Worm (Caenorhabditis elegans) whole organism, L3 larva: ENCODE data around the gene ril-2.

ENCODE experiments used
- ZK546.5 ChIP-seq: sonication (generic microtip); optimal IDR thresholded peaks from 2 replicates; lab custom pipeline; 2017; ENCODE audit warnings: missing biosample characterization, missing genetic modification characterization
- aly-2 ChIP-seq: fragments of 150-350 bp; optimal IDR thresholded peaks from 2 replicates; lab custom pipeline; 2014; ENCODE audit warnings: missing biosample characterization, missing genetic modification characterization
- ceh-16 ChIP-seq: sonication (generic microtip); optimal IDR thresholded peaks from 2 replicates; lab custom pipeline; 2017; ENCODE audit warnings: missing biosample characterization, missing genetic modification characterization
- ceh-9 ChIP-seq: sonication (generic microtip); optimal IDR thresholded peaks from 2 replicates; lab custom pipeline; 2018; ENCODE audit warnings: missing biosample characterization, missing genetic modification characterization
- daf-12 ChIP-seq: fragments of 150-350 bp; optimal IDR thresholded peaks from 2 replicates; lab custom pipeline; 2014; ENCODE audit warnings: missing biosample characterization, missing genetic modification reagents, missing genetic modification characterization
- egl-27 ChIP-seq: sonication (generic microtip); optimal IDR thresholded peaks from 4 replicates; lab custom pipeline; 2017; ENCODE audit warnings: missing biosample characterization, missing genetic modification reagents, missing genetic modification characterization
- egl-5 ChIP-seq: fragments of 150-350 bp; optimal IDR thresholded peaks from 2 replicates; lab custom pipeline; 2017; ENCODE audit warnings: missing biosample characterization, missing genetic modification reagents, missing genetic modification characterization, inconsistent platforms
- elt-2 ChIP-seq: sonication (generic microtip); optimal IDR thresholded peaks from 2 replicates; lab custom pipeline; 2016; ENCODE audit warnings: missing genetic modification reagents, mild to moderate bottlenecking, missing genetic modification characterization, missing compliant biosample characterization
- elt-3 ChIP-seq, 3 experiments: fragments of 150-350 bp in 1 of 3; sonication (generic microtip) in 2 of 3; optimal IDR thresholded peaks; 2 replicates in 2 of 3; 4 replicates in 1 of 3; lab custom pipeline; 2014 to 2017; ENCODE audit warnings: missing biosample characterization in 3 of 3, missing genetic modification characterization in 3 of 3
- eor-1 ChIP-seq, 2 experiments: fragments of 150-350 bp; optimal IDR thresholded peaks; 2 replicates each; lab custom pipeline; 2014 to 2018; ENCODE audit warnings: missing biosample characterization in 2 of 2, missing genetic modification characterization in 2 of 2
- fkh-10 ChIP-seq: sonication (generic microtip); optimal IDR thresholded peaks from 2 replicates; lab custom pipeline; 2017; ENCODE audit warnings: missing biosample characterization, missing genetic modification reagents, missing genetic modification characterization
- fkh-2 ChIP-seq: fragments of 150-350 bp; optimal IDR thresholded peaks from 2 replicates; lab custom pipeline; 2014; ENCODE audit warnings: missing biosample characterization, missing genetic modification reagents, missing genetic modification characterization
- hmg-11 ChIP-seq: sonication (generic microtip); optimal IDR thresholded peaks from 2 replicates; lab custom pipeline; 2016; ENCODE audit warnings: missing genetic modification characterization, missing compliant biosample characterization
- jun-1 ChIP-seq: fragments of 150-350 bp; optimal IDR thresholded peaks from 2 replicates; lab custom pipeline; 2014; ENCODE audit warnings: missing biosample characterization, missing genetic modification reagents, missing genetic modification characterization
- lin-15B ChIP-seq: fragments of 150-350 bp; optimal IDR thresholded peaks from 2 replicates; lab custom pipeline; 2014; ENCODE audit warnings: missing biosample characterization, missing genetic modification characterization
- lin-39 ChIP-seq: fragments of 150-350 bp; optimal IDR thresholded peaks from 2 replicates; lab custom pipeline; 2018; ENCODE audit warnings: missing biosample characterization, missing genetic modification reagents, missing genetic modification characterization
- lsy-12 ChIP-seq: sonication (generic microtip); optimal IDR thresholded peaks from 2 replicates; lab custom pipeline; 2016; ENCODE audit warnings: mild to moderate bottlenecking, missing genetic modification characterization, missing compliant biosample characterization
- mdl-1 ChIP-seq: fragments of 150-350 bp; optimal IDR thresholded peaks from 2 replicates; lab custom pipeline; 2014; ENCODE audit warnings: missing biosample characterization, missing genetic modification characterization
- nfya-1 ChIP-seq: sonication (generic microtip); optimal IDR thresholded peaks from 2 replicates; lab custom pipeline; 2017; ENCODE audit warnings: missing genetic modification characterization, mild to moderate bottlenecking, missing compliant biosample characterization, antibody characterized with exemption, moderate library complexity; ENCODE audit not compliant: insufficient read depth
- nhr-11 ChIP-seq: fragments of 150-350 bp; optimal IDR thresholded peaks from 2 replicates; lab custom pipeline; 2014; ENCODE audit warnings: missing biosample characterization, missing genetic modification characterization
- nhr-12 ChIP-seq: fragments of 150-350 bp; optimal IDR thresholded peaks from 2 replicates; lab custom pipeline; 2014; ENCODE audit warnings: missing biosample characterization, missing genetic modification characterization
- nhr-23 ChIP-seq: fragments of 150-350 bp; optimal IDR thresholded peaks from 2 replicates; lab custom pipeline; 2014; ENCODE audit warnings: missing biosample characterization, missing genetic modification reagents, missing genetic modification characterization
- nhr-237 ChIP-seq: fragments of 150-350 bp; optimal IDR thresholded peaks from 2 replicates; lab custom pipeline; 2014; ENCODE audit warnings: missing biosample characterization, missing genetic modification characterization
- nhr-25 ChIP-seq: sonication (generic microtip); optimal IDR thresholded peaks from 2 replicates; lab custom pipeline; 2017; ENCODE audit warnings: missing biosample characterization, missing genetic modification characterization
- nhr-43 ChIP-seq: sonication (generic microtip); optimal IDR thresholded peaks from 2 replicates; lab custom pipeline; 2016; ENCODE audit warnings: mild to moderate bottlenecking, missing genetic modification characterization, missing compliant biosample characterization; ENCODE audit not compliant: poor library complexity, severe bottlenecking
- nhr-67 ChIP-seq: fragments of 150-350 bp; optimal IDR thresholded peaks from 2 replicates; lab custom pipeline; 2014; ENCODE audit warnings: missing biosample characterization, missing genetic modification characterization
- nhr-76 ChIP-seq: fragments of 150-350 bp; sonication (generic microtip); optimal IDR thresholded peaks from 5 replicates; lab custom pipeline; 2014; ENCODE audit warnings: missing biosample characterization, missing genetic modification characterization
- nhr-77 ChIP-seq: fragments of 150-350 bp; optimal IDR thresholded peaks from 2 replicates; lab custom pipeline; 2014; ENCODE audit warnings: missing biosample characterization, missing genetic modification characterization
- pha-4 ChIP-seq: fragments of 150-350 bp; optimal IDR thresholded peaks from 2 replicates; lab custom pipeline; 2014; ENCODE audit warnings: missing biosample characterization, missing genetic modification reagents, missing genetic modification characterization
- pqm-1 ChIP-seq: fragments of 150-350 bp; optimal IDR thresholded peaks from 2 replicates; lab custom pipeline; 2017; ENCODE audit warnings: missing biosample characterization, missing genetic modification characterization, inconsistent platforms
- skn-1 ChIP-seq: fragments of 150-350 bp; optimal IDR thresholded peaks from 2 replicates; lab custom pipeline; 2014; ENCODE audit warnings: missing biosample characterization, missing genetic modification characterization
- snpc-4 ChIP-seq: fragments of 150-350 bp; optimal IDR thresholded peaks from 2 replicates; lab custom pipeline; 2014; ENCODE audit warnings: missing biosample characterization, missing genetic modification characterization
- tbx-2 ChIP-seq: sonication (generic microtip); optimal IDR thresholded peaks from 2 replicates; lab custom pipeline; 2016; ENCODE audit warnings: mild to moderate bottlenecking, missing genetic modification characterization, missing compliant biosample characterization
- zag-1 ChIP-seq: fragments of 150-350 bp; optimal IDR thresholded peaks from 2 replicates; lab custom pipeline; 2014; ENCODE audit warnings: missing biosample characterization, missing genetic modification characterization
- ztf-11 ChIP-seq: fragments of 150-350 bp; optimal IDR thresholded peaks from 2 replicates; lab custom pipeline; 2014; ENCODE audit warnings: missing biosample characterization, missing genetic modification characterization
- ztf-4 ChIP-seq: fragments of 150-350 bp; optimal IDR thresholded peaks from 2 replicates; lab custom pipeline; 2014; ENCODE audit warnings: missing biosample characterization, missing genetic modification characterization

The ril-2 gene

ce11 chrV:12599510-12600242, 719 bp upstream of the ril-2 start, which contains the start of gene C14C10.5:
C14C10.5 (plus strand) TSS chrV:12600192.
- TF ChIP-seq pha-4 (peak; percentile 55), ZK546.5 (tag; lab: Kevin White, UChicago) (no peak), elt-2 (tag; lab: Kevin White, UChicago) (peak; percentile 16), jun-1 (no peak), hmg-11 (tag; lab: Kevin White, UChicago) (peak; percentile 27)

ce11 chrV:12596795-12597194, 2.2 kb downstream of the ril-2 start:
- TF ChIP-seq nfya-1 (tag; lab: Kevin White, UChicago): peak; percentile 51
- no peak for TF ChIP-seq ceh-9
- peak; percentile 34 for TF ChIP-seq egl-27
- TF ChIP-seq nhr-25: peak; percentile 71
- TF ChIP-seq lsy-12: peak; percentile 42
- TF ChIP-seq nhr-76: no peak
- TF ChIP-seq nhr-23 (tag; lab: Kevin White, UChicago): peak; percentile 56
- TF ChIP-seq elt-2 (tag; lab: Kevin White, UChicago): peak; percentile 45
- TF ChIP-seq pqm-1 (tag; lab: Kevin White, UChicago): no peak
- peak; percentile 57 for TF ChIP-seq lin-39
- TF ChIP-seq egl-5 (tag; lab: Kevin White, UChicago): peak; percentile 77
- peak; percentile 41 for TF ChIP-seq hmg-11 (tag; lab: Kevin White, UChicago)
- peak; percentile 16 for TF ChIP-seq tbx-2 (tag; lab: Kevin White, UChicago)
- TF ChIP-seq nhr-43: peak; percentile 19

ce11 chrV:12596196-12596595, 2.8 kb downstream of the ril-2 start, which contains the start of gene mma-1:
mma-1 (minus strand) TSS chrV:12596296.
- no peak for TF ChIP-seq daf-12 (tag; lab: Kevin White, UChicago)
- no peak for TF ChIP-seq egl-27
- no peak for TF ChIP-seq ztf-11
- TF ChIP-seq elt-2 (tag; lab: Kevin White, UChicago): no peak
- TF ChIP-seq jun-1: no peak
- TF ChIP-seq nhr-76: no peak
- no peak for TF ChIP-seq lin-15B (tag; lab: Kevin White, UChicago)
- TF ChIP-seq mdl-1 (tag; lab: Kevin White, UChicago): no peak
- TF ChIP-seq elt-3 (tag; optimal IDR thresholded peaks at IDR 0.05; lab: Kevin White, UChicago): no peak
- TF ChIP-seq lin-39: no peak
- no peak for TF ChIP-seq nhr-23 (tag; lab: Kevin White, UChicago)
- TF ChIP-seq nhr-12 (tag; lab: Kevin White, UChicago): no peak
- no peak for TF ChIP-seq aly-2 (tag; lab: Kevin White, UChicago)
- no peak for TF ChIP-seq fkh-10 (GFP tag; lab: Kevin White, UChicago)
- TF ChIP-seq egl-5 (tag; lab: Kevin White, UChicago): no peak
- TF ChIP-seq nhr-77 (tag; lab: Kevin White, UChicago): no peak
- TF ChIP-seq zag-1: no peak
- TF ChIP-seq nhr-237: no peak

DNA sequence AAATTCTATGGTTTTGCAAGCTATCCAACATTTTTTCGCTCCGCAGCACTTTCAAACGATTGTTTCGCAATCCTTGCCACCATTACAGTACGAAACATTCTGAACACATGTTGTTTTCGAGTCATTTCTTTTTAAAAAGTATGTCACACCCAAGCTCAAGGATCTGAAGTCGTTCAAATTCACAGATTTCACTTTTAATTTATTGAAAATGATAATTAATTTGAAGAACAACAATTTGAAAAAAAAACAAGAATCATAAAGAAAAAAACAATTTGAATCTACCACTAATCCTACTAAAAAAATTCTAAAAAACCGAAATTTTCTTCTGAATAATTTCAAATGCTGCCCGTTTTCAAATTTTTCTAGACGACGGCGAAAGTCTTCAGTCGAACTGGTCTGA, 6.6 kb downstream of the ril-2 start, which contains the start of gene C14C10.2:
C14C10.2 (minus strand) TSS at position 101 of the 400 bp plus-strand sequence.
- no peak for TF ChIP-seq nhr-76
- TF ChIP-seq fkh-10 (GFP tag; lab: Kevin White, UChicago): no peak
- TF ChIP-seq skn-1 (tag; lab: Kevin White, UChicago): no peak
- TF ChIP-seq eor-1 (tag; optimal IDR thresholded peaks at IDR 0.05; lab: Kevin White, UChicago): no peak
- TF ChIP-seq snpc-4 (tag; lab: Kevin White, UChicago): no peak
- no peak for TF ChIP-seq elt-2 (tag; lab: Kevin White, UChicago)
- TF ChIP-seq ceh-16 (tag; lab: Kevin White, UChicago): no peak
- no peak for TF ChIP-seq hmg-11 (tag; lab: Kevin White, UChicago)
- TF ChIP-seq nhr-67 (tag; lab: Kevin White, UChicago): no peak
- TF ChIP-seq jun-1: no peak
- no peak for TF ChIP-seq nhr-12 (tag; lab: Kevin White, UChicago)
- TF ChIP-seq egl-27: no peak

DNA sequence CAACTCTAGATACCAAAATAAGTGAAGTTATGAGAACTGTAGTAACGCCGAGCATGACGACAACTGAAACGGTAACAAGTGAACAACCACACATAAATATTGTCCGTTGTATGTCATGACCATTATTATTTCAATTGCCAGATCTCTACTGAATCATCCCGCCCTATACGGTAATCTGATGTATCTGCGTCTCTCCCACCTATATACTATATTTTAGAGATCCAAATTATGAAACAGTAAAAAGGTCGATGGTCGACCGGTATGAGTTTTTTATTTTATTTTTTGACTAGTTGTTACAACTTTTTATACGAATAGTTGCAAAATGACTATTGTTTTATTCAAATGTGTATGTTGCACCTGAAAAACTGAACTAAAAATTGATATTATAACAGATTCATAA, 8.4 kb downstream of the ril-2 start, which contains the start of gene ttr-43:
ttr-43 (minus strand) TSS at position 101 of the 400 bp plus-strand sequence.
- no peak for TF ChIP-seq zag-1
- no peak for TF ChIP-seq fkh-2
- no peak for TF ChIP-seq pha-4
- no peak for TF ChIP-seq nhr-11
- TF ChIP-seq ztf-4 (tag; lab: Kevin White, UChicago): no peak
- TF ChIP-seq, all 47 proteins: peak for 0
